Fruit fly (Drosophila melanogaster): ENCODE measurements around the gene CG31301.

The CG31301 gene

dm6 chr3R:15356645-15357431 is 10.8 kb downstream of the CG31301 start, which contains the start of the genes Atg4b and Hibch (continued):
- peak; percentile 70 for TF ChIP-seq Med (GFP tag)
- peak; percentile 85 for TF ChIP-seq phol (tag; optimal IDR thresholded peaks at IDR 0.05)
- peak; percentile 35 for TF ChIP-seq CrebB (tag; optimal IDR thresholded peaks at IDR 0.05)
- TF ChIP-seq CG11247 (GFP tag; IDR thresholded peaks at IDR 0.05), result peak; percentile 65
- TF ChIP-seq pb (GFP tag; optimal IDR thresholded peaks at IDR 0.05), result no peak
- TF ChIP-seq Bdp1 (GFP tag; optimal IDR thresholded peaks at IDR 0.05), result peak; percentile 26
- TF ChIP-seq CG17361 (GFP tag; IDR thresholded peaks at IDR 0.05), result peak; percentile 95
- peak; percentile 93 for TF ChIP-seq sug (tag; optimal IDR thresholded peaks at IDR 0.05)
- peak; percentile 14; the same call in 1 of the 2 replicates for TF ChIP-seq CG13287 (GFP tag; IDR thresholded peaks at IDR 0.05; ENCODE audit: partially characterized antibody)
- peak; percentile 89 for TF ChIP-seq grau (tag; optimal IDR thresholded peaks at IDR 0.05)
- TF ChIP-seq Dp (GFP tag; optimal IDR thresholded peaks at IDR 0.05), result peak; percentile 5
- TF ChIP-seq Drgx (GFP tag; IDR thresholded peaks at IDR 0.05), result peak; percentile 72
- TF ChIP-seq CG13624 (GFP tag; optimal IDR thresholded peaks at IDR 0.05), result peak; percentile 81
- TF ChIP-seq CG1233 (GFP tag; optimal IDR thresholded peaks at IDR 0.05), result peak; percentile 80
- peak; percentile 54 for TF ChIP-seq CG6813 (GFP tag; optimal IDR thresholded peaks at IDR 0.05)
- peak; percentile 84 for TF ChIP-seq sisA (GFP tag; IDR thresholded peaks at IDR 0.05)
- peak; percentile 29; the same call in 1 of the 2 replicates for TF ChIP-seq peb (GFP tag; IDR thresholded peaks at IDR 0.05)
- peak; percentile 38 to 79 for TF ChIP-seq bsh (GFP tag; optimal IDR thresholded peaks at IDR 0.05)
- peak; percentile 68 for TF ChIP-seq E2f1 (GFP tag; IDR thresholded peaks at IDR 0.05)
- peak; percentile 40 for TF ChIP-seq HLH54F (GFP tag; optimal IDR thresholded peaks at IDR 0.05)
- no peak for TF ChIP-seq CG10565 (GFP tag; optimal IDR thresholded peaks at IDR 0.05)
- TF ChIP-seq da (GFP tag; optimal IDR thresholded peaks at IDR 0.05), result no peak
- peak; percentile 79 for TF ChIP-seq CG15601 (tag; optimal IDR thresholded peaks at IDR 0.05)
- peak; percentile 79 for TF ChIP-seq nmo (GFP tag; optimal IDR thresholded peaks at IDR 0.05)
- no peak for TF ChIP-seq gro (GFP tag; optimal IDR thresholded peaks at IDR 0.05)
- peak; percentile 90 for TF ChIP-seq CG12391 (tag; optimal IDR thresholded peaks at IDR 0.05)
- peak; percentile 79 for TF ChIP-seq fd3F (GFP tag; optimal IDR thresholded peaks at IDR 0.05)
- peak; percentile 3 for TF ChIP-seq sens (GFP tag)
- TF ChIP-seq CG9876 (GFP tag; optimal IDR thresholded peaks at IDR 0.05), result no peak
- TF ChIP-seq CG3838 (GFP tag; optimal IDR thresholded peaks at IDR 0.05), result no peak
- TF ChIP-seq B-H1 (GFP tag; IDR thresholded peaks at IDR 0.05), result peak; percentile 66
- TF ChIP-seq CG17802 (tag; optimal IDR thresholded peaks at IDR 0.05), result peak; percentile 23
- peak; percentile 62 for TF ChIP-seq Six4 (GFP tag; optimal IDR thresholded peaks at IDR 0.05)
- TF ChIP-seq CG11504 (tag; optimal IDR thresholded peaks at IDR 0.05), result no peak
- peak in 1 of 2 experiments; percentile 70 for TF ChIP-seq insv (GFP tag; optimal IDR thresholded peaks at IDR 0.05)
- TF ChIP-seq CG4328 (GFP tag; optimal IDR thresholded peaks at IDR 0.05), result peak; percentile 79
- no peak for TF ChIP-seq her (GFP tag; optimal IDR thresholded peaks at IDR 0.05)
- TF ChIP-seq run (tag; optimal IDR thresholded peaks at IDR 0.05), result no peak
- TF ChIP-seq CG8388 (GFP tag; optimal IDR thresholded peaks at IDR 0.05), result peak; percentile 76
- peak; percentile 81 for TF ChIP-seq Gug (GFP tag; IDR thresholded peaks at IDR 0.05)
- TF ChIP-seq Adf1 (GFP tag; IDR thresholded peaks at IDR 0.05), result peak; percentile 43; the same call in 1 of the 2 replicates
- TF ChIP-seq CG6254 (GFP tag; optimal IDR thresholded peaks at IDR 0.05), result peak; percentile 70
- peak; percentile 18 for TF ChIP-seq schlank (tag; optimal IDR thresholded peaks at IDR 0.05)
- TF ChIP-seq CG2120 (GFP tag; optimal IDR thresholded peaks at IDR 0.05), result peak; percentile 77
- peak; percentile 4 for TF ChIP-seq gcm2 (GFP tag; optimal IDR thresholded peaks at IDR 0.05)
- peak; percentile 79 for TF ChIP-seq CG30020 (tag; optimal IDR thresholded peaks at IDR 0.05)
- peak; percentile 69; the same call in 1 of the 2 replicates for TF ChIP-seq cas (GFP tag; IDR thresholded peaks at IDR 0.05)
- TF ChIP-seq pfk (GFP tag; optimal IDR thresholded peaks at IDR 0.05), result peak; percentile 47
- no peak for TF ChIP-seq gsb-n (tag; optimal IDR thresholded peaks at IDR 0.05)
